Fruit fly (Drosophila melanogaster): ENCODE measurements around the gene Xport-A.
A peak's percentile ranks its signal among the peaks of the same experiment; 100 is the strongest.

Xport-A gene

dm6 chr3R:19902926-19903739 is 12.1 kb downstream of the Xport-A start, which contains the start of gene ClpX (continued):
- TF ChIP-seq Jarid2 (GFP tag; optimal IDR thresholded peaks at IDR 0.05) (no peak), sna (GFP tag; IDR thresholded peaks at IDR 0.05; ENCODE audit: partially characterized antibody) (peak; percentile 80), slbo (GFP tag; IDR thresholded peaks at IDR 0.05) (no peak), Vsx1 (GFP tag; optimal IDR thresholded peaks at IDR 0.05) (no peak), dan (GFP tag; IDR thresholded peaks at IDR 0.05) (no peak), CG31224 (GFP tag; IDR thresholded peaks at IDR 0.05) (no peak), p53 (GFP tag; optimal IDR thresholded peaks at IDR 0.05) (no peak), h (optimal IDR thresholded peaks at IDR 0.05) (no peak), CG34224 (GFP tag; IDR thresholded peaks at IDR 0.05; ENCODE audit: partially characterized antibody) (peak; percentile 80; the same call in 2 of the 3 replicates), Hmx (GFP tag; optimal IDR thresholded peaks at IDR 0.05) (no peak), nom (GFP tag; optimal IDR thresholded peaks at IDR 0.05) (no peak), CG16863 (GFP tag; optimal IDR thresholded peaks at IDR 0.05) (no peak), Blimp-1 (GFP tag; optimal IDR thresholded peaks at IDR 0.05) (no peak), stc (GFP tag; IDR thresholded peaks at IDR 0.05) (no peak), pan (optimal IDR thresholded peaks at IDR 0.05) (no peak), pan (GFP tag; optimal IDR thresholded peaks at IDR 0.05 in 1 of 2, IDR thresholded peaks at IDR 0.05 in 1 of 2) (peak in 1 of 2 experiments; percentile 12), CG17829 (tag; optimal IDR thresholded peaks at IDR 0.05) (peak; percentile 34), mld (GFP tag; IDR thresholded peaks at IDR 0.05; ENCODE audit: partially characterized antibody) (peak; percentile 73; the same call in 2 of the 3 replicates), psq (GFP tag; optimal IDR thresholded peaks at IDR 0.05) (no peak), D19B (GFP tag; optimal IDR thresholded peaks at IDR 0.05) (no peak), fd64A (GFP tag; optimal IDR thresholded peaks at IDR 0.05) (no peak), CG15514 (GFP tag; optimal IDR thresholded peaks at IDR 0.05) (peak; percentile 63), Ada2b (GFP tag; IDR thresholded peaks at IDR 0.05) (no peak), kay (GFP tag; optimal IDR thresholded peaks at IDR 0.05) (no peak), HmgD (GFP tag; optimal IDR thresholded peaks at IDR 0.05) (no peak), Bdp1 (GFP tag; optimal IDR thresholded peaks at IDR 0.05) (no peak), CG14050 (GFP tag; IDR thresholded peaks at IDR 0.05) (no peak), CG12391 (tag; optimal IDR thresholded peaks at IDR 0.05) (peak; percentile 7), dysf (GFP tag; IDR thresholded peaks at IDR 0.05) (no peak), nerfin-1 (tag; optimal IDR thresholded peaks at IDR 0.05) (peak; percentile 37), ase (GFP tag; IDR thresholded peaks at IDR 0.05) (no peak), fru (optimal IDR thresholded peaks at IDR 0.05) (no peak), CG33557 (GFP tag; optimal IDR thresholded peaks at IDR 0.05) (peak; percentile 2), ssp (GFP tag; IDR thresholded peaks at IDR 0.05) (no peak), slp2 (GFP tag; optimal IDR thresholded peaks at IDR 0.05) (no peak), CG17385 (GFP tag; optimal IDR thresholded peaks at IDR 0.05) (peak; percentile 100), wor (GFP tag; IDR thresholded peaks at IDR 0.05) (no peak), Atf-2 (GFP tag; optimal IDR thresholded peaks at IDR 0.05) (no peak), D (optimal IDR thresholded peaks at IDR 0.05) (no peak), D (GFP tag; optimal IDR thresholded peaks at IDR 0.05) (no peak), ATbp (GFP tag; optimal IDR thresholded peaks at IDR 0.05) (no peak), Hsf (GFP tag; optimal IDR thresholded peaks at IDR 0.05) (no peak), CG7928 (GFP tag; optimal IDR thresholded peaks at IDR 0.05) (no peak), CG2120 (GFP tag; optimal IDR thresholded peaks at IDR 0.05) (peak; percentile 23), CG4360 (GFP tag; IDR thresholded peaks at IDR 0.05) (no peak), Hr78 (GFP tag; optimal IDR thresholded peaks at IDR 0.05) (no peak), CG10654 (GFP tag; optimal IDR thresholded peaks at IDR 0.05) (no peak), Fer2 (tag; optimal IDR thresholded peaks at IDR 0.05) (no peak), CG12299 (tag; optimal IDR thresholded peaks at IDR 0.05) (no peak), otp (GFP tag; IDR thresholded peaks at IDR 0.05) (no peak), crol (GFP tag; IDR thresholded peaks at IDR 0.05) (peak; percentile 70)

Measured in whole organism, embryonic.